Worm (Caenorhabditis elegans): ENCODE measurements around the gene F14F3.5.

Gene F14F3.5

ce11 chrX:10479108-10479738 lies 49.8 kb downstream of the F14F3.5 start (continued):
- TF ChIP-seq dpl-1 (GFP tag; optimal IDR thresholded peaks at IDR 0.05): no peak
- TF ChIP-seq dmd-6 (GFP tag; IDR thresholded peaks at IDR 0.05): peak; percentile 54
- no peak for TF ChIP-seq mdl-1 (tag; optimal IDR thresholded peaks at IDR 0.05)
- no peak for TF ChIP-seq lin-1 (GFP tag; IDR thresholded peaks at IDR 0.05)
- TF ChIP-seq lin-13 (GFP tag; optimal IDR thresholded peaks at IDR 0.05): no peak
- peak; percentile 66 for TF ChIP-seq nhr-28 (tag; optimal IDR thresholded peaks at IDR 0.05)
- no peak for TF ChIP-seq ceh-28 (tag; optimal IDR thresholded peaks at IDR 0.05)
- TF ChIP-seq lin-29 (GFP tag; IDR thresholded peaks at IDR 0.05): no peak
- TF ChIP-seq lin-38 (GFP tag; IDR thresholded peaks at IDR 0.05): no peak
